Worm (Caenorhabditis elegans) whole organism, mixed stage, embryonic: ENCODE results near the gene cyp-29A3.

Experiments
- bed-3 ChIP-seq: fragments of 200-800 bp; sonication (Bioruptor generic); optimal IDR thresholded peaks from 3 replicates; lab custom pipeline; 2018; ENCODE audit warnings: mild to moderate bottlenecking, missing genetic modification characterization, moderate library complexity, missing compliant biosample characterization
- ces-1 ChIP-seq: fragments of 150-350 bp; optimal IDR thresholded peaks from 2 replicates; lab custom pipeline; 2014; ENCODE audit warnings: missing biosample characterization, missing genetic modification reagents, missing genetic modification characterization
- elt-1 ChIP-seq: sonication (generic microtip); optimal IDR thresholded peaks from 2 replicates; lab custom pipeline; 2017; ENCODE audit warnings: missing genetic modification characterization, mild to moderate bottlenecking, missing compliant biosample characterization, antibody characterized with exemption, moderate library complexity, borderline replicate concordance; ENCODE audit not compliant: insufficient read depth
- elt-3 ChIP-seq: fragments of 150-350 bp; optimal IDR thresholded peaks from 2 replicates; lab custom pipeline; 2014; ENCODE audit warnings: missing biosample characterization, missing genetic modification characterization
- hlh-1 ChIP-seq: fragments of 150-350 bp; optimal IDR thresholded peaks from 2 replicates; lab custom pipeline; 2014; ENCODE audit warnings: missing biosample characterization, missing genetic modification reagents, missing genetic modification characterization
- nhr-12 ChIP-seq: fragments of 150-350 bp; optimal IDR thresholded peaks from 2 replicates; lab custom pipeline; 2014; ENCODE audit warnings: missing biosample characterization, missing genetic modification characterization
- nhr-237 ChIP-seq: fragments of 150-350 bp; optimal IDR thresholded peaks from 2 replicates; lab custom pipeline; 2014; ENCODE audit warnings: missing biosample characterization, missing genetic modification characterization
- nhr-28 ChIP-seq: fragments of 150-350 bp; optimal IDR thresholded peaks from 2 replicates; lab custom pipeline; 2014; ENCODE audit warnings: missing biosample characterization, missing genetic modification characterization
- pha-4 ChIP-seq: fragments of 150-350 bp; optimal IDR thresholded peaks from 2 replicates; lab custom pipeline; 2018; ENCODE audit warnings: missing biosample characterization, missing genetic modification reagents, missing genetic modification characterization
- snpc-4 ChIP-seq: fragments of 150-350 bp; optimal IDR thresholded peaks from 2 replicates; lab custom pipeline; 2014; ENCODE audit warnings: missing biosample characterization, missing genetic modification characterization
- unc-39 ChIP-seq: fragments of 150-350 bp; optimal IDR thresholded peaks from 2 replicates; lab custom pipeline; 2014; ENCODE audit warnings: missing biosample characterization, missing genetic modification characterization

DNA sequence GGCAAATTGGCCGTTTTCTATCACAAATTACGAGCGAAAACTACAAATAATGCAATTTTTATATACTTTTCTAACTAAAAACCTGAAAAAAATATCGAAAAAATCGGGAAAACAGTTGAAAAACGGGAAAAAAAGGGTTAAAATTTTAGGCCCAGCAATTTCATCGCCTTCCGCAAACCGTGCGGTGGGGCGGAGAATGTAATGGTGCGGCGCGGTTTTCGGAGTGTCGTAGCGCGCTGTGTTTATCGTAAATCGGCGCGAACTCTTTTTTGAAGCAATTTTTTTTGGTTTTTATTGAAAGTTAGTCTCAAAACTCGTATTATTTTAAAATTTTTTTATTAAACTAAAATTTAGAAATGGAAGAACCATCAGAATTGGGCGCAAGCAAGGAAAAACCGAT is 45.4 kb downstream of the cyp-29A3 start, which contains the start of gene picd-1:
- TF ChIP-seq elt-3 (no peak), nhr-28 (tag; lab: Kevin White, UChicago) (no peak), elt-1 (no peak), nhr-12 (tag; lab: Kevin White, UChicago) (no peak), snpc-4 (tag; lab: Kevin White, UChicago) (no peak), nhr-237 (tag; lab: Kevin White, UChicago) (peak; percentile 75), unc-39 (tag; lab: Kevin White, UChicago) (no peak), ces-1 (peak; percentile 39), pha-4 (tag; lab: Kevin White, UChicago) (peak; percentile 38), bed-3 (no peak), hlh-1 (peak; percentile 25)
